Worm (Caenorhabditis elegans) whole organism, L2 larva: Measurements from ENCODE around the gene unc-60.

ENCODE experiments used
- C34F6.9 ChIP-seq: fragments of 150-350 bp; optimal IDR thresholded peaks from 2 replicates; lab custom pipeline; 2014; ENCODE audit warnings: missing biosample characterization, missing genetic modification characterization
- F13H6.1 ChIP-seq: sonication (generic microtip); optimal IDR thresholded peaks from 2 replicates; lab custom pipeline; 2016; ENCODE audit warnings: missing genetic modification characterization, missing compliant biosample characterization
- R02D3.7 ChIP-seq: fragments of 150-350 bp; optimal IDR thresholded peaks from 2 replicates; lab custom pipeline; 2014; ENCODE audit warnings: missing biosample characterization, missing genetic modification characterization
- Y55F3AM.14 ChIP-seq: fragments of 200-800 bp; sonication (Bioruptor generic); optimal IDR thresholded peaks from 2 replicates; lab custom pipeline; 2018; ENCODE audit warnings: mild to moderate bottlenecking, missing genetic modification characterization, missing compliant biosample characterization
- ZK546.5 ChIP-seq: sonication (generic microtip); optimal IDR thresholded peaks from 2 replicates; lab custom pipeline; 2017; ENCODE audit warnings: missing biosample characterization, missing genetic modification characterization
- alr-1 ChIP-seq: fragments of 150-350 bp; optimal IDR thresholded peaks from 2 replicates; lab custom pipeline; 2014; ENCODE audit warnings: missing biosample characterization, missing genetic modification characterization
- aly-2 ChIP-seq: fragments of 150-350 bp; optimal IDR thresholded peaks from 2 replicates; lab custom pipeline; 2014; ENCODE audit warnings: missing biosample characterization, missing genetic modification characterization
- ama-1 ChIP-seq: fragments of 150-350 bp; optimal IDR thresholded peaks from 2 replicates; lab custom pipeline; 2018; ENCODE audit warnings: inconsistent platforms
- ceh-16 ChIP-seq: fragments of 150-350 bp; optimal IDR thresholded peaks from 2 replicates; lab custom pipeline; 2014; ENCODE audit warnings: missing biosample characterization, missing genetic modification characterization
- ceh-82 ChIP-seq: fragments of 150-350 bp; optimal IDR thresholded peaks from 2 replicates; lab custom pipeline; 2014; ENCODE audit warnings: missing biosample characterization, missing genetic modification characterization
- crh-2 ChIP-seq: sonication (generic microtip); optimal IDR thresholded peaks from 2 replicates; lab custom pipeline; 2017; ENCODE audit warnings: missing biosample characterization, missing genetic modification characterization
- dmd-4 ChIP-seq: sonication (generic microtip); optimal IDR thresholded peaks from 2 replicates; lab custom pipeline; 2017; ENCODE audit warnings: missing biosample characterization, missing genetic modification characterization
- egl-27 ChIP-seq: sonication (generic microtip); optimal IDR thresholded peaks from 3 replicates; lab custom pipeline; 2017; ENCODE audit warnings: missing biosample characterization, missing genetic modification reagents, missing genetic modification characterization
- elt-3 ChIP-seq: sonication (generic microtip); optimal IDR thresholded peaks from 2 replicates; lab custom pipeline; 2017; ENCODE audit warnings: missing biosample characterization, missing genetic modification characterization
- lin-11 ChIP-seq: fragments of 150-350 bp; sonication (generic microtip); optimal IDR thresholded peaks from 2 replicates; lab custom pipeline; 2014; ENCODE audit warnings: missing biosample characterization, missing genetic modification characterization, inconsistent platforms, mixed read lengths
- lin-13 ChIP-seq: fragments of 150-350 bp; optimal IDR thresholded peaks from 2 replicates; lab custom pipeline; 2014; ENCODE audit warnings: missing biosample characterization, missing genetic modification reagents, missing genetic modification characterization
- lsy-2 ChIP-seq, 2 experiments: fragments of 150-350 bp in 1 of 2; sonication (generic microtip) in 1 of 2; optimal IDR thresholded peaks; 2 replicates each; lab custom pipeline; 2014 to 2017; ENCODE audit warnings: missing biosample characterization in 2 of 2, missing genetic modification characterization in 2 of 2
- mdl-1 ChIP-seq, 2 experiments: fragments of 150-350 bp in 1 of 2; sonication (generic microtip) in 1 of 2; optimal IDR thresholded peaks; 2 replicates each; lab custom pipeline; 2017; ENCODE audit warnings: missing biosample characterization in 2 of 2, missing genetic modification characterization in 2 of 2
- nhr-10 ChIP-seq: sonication (generic microtip); optimal IDR thresholded peaks from 2 replicates; lab custom pipeline; 2017; ENCODE audit warnings: missing biosample characterization, missing genetic modification characterization
- nhr-11 ChIP-seq: fragments of 150-350 bp; optimal IDR thresholded peaks from 2 replicates; lab custom pipeline; 2014; ENCODE audit warnings: missing biosample characterization, missing genetic modification characterization
- nhr-12 ChIP-seq: fragments of 150-350 bp; optimal IDR thresholded peaks from 2 replicates; lab custom pipeline; 2014; ENCODE audit warnings: missing biosample characterization, missing genetic modification characterization
- nhr-23 ChIP-seq: fragments of 150-350 bp; optimal IDR thresholded peaks from 2 replicates; lab custom pipeline; 2014; ENCODE audit warnings: missing biosample characterization, missing genetic modification reagents, missing genetic modification characterization
- nhr-25 ChIP-seq: fragments of 150-350 bp; sonication (generic microtip); optimal IDR thresholded peaks from 3 replicates; lab custom pipeline; 2014; ENCODE audit warnings: missing biosample characterization, missing genetic modification characterization
- nhr-6 ChIP-seq: fragments of 150-350 bp; optimal IDR thresholded peaks from 2 replicates; lab custom pipeline; 2014; ENCODE audit warnings: missing biosample characterization, missing genetic modification characterization
- nhr-77 ChIP-seq: fragments of 150-350 bp; optimal IDR thresholded peaks from 2 replicates; lab custom pipeline; 2014; ENCODE audit warnings: missing biosample characterization, missing genetic modification characterization
- peb-1 ChIP-seq: fragments of 150-350 bp; optimal IDR thresholded peaks from 2 replicates; lab custom pipeline; 2014; ENCODE audit warnings: missing biosample characterization, missing genetic modification characterization
- sem-4 ChIP-seq: fragments of 150-350 bp; optimal IDR thresholded peaks from 2 replicates; lab custom pipeline; 2014; ENCODE audit warnings: missing biosample characterization, missing genetic modification reagents, missing genetic modification characterization
- skn-1 ChIP-seq: sonication (generic microtip); optimal IDR thresholded peaks from 2 replicates; lab custom pipeline; 2017; ENCODE audit warnings: missing biosample characterization, missing genetic modification characterization
- sma-9 ChIP-seq, 2 experiments: fragments of 150-350 bp in 1 of 2; sonication (generic microtip) in 1 of 2; optimal IDR thresholded peaks; 2 replicates each; lab custom pipeline; 2014 to 2016; ENCODE audit warnings: missing genetic modification characterization in 2 of 2, mild to moderate bottlenecking in 1 of 2, missing biosample characterization in 1 of 2, missing compliant biosample characterization in 1 of 2, missing genetic modification reagents in 1 of 2, moderate library complexity in 1 of 2
- unc-39 ChIP-seq: fragments of 150-350 bp; optimal IDR thresholded peaks from 2 replicates; lab custom pipeline; 2014; ENCODE audit warnings: missing biosample characterization, missing genetic modification characterization
- unc-55 ChIP-seq: fragments of 150-350 bp; sonication (generic microtip); optimal IDR thresholded peaks from 3 replicates; lab custom pipeline; 2014; ENCODE audit warnings: missing biosample characterization, missing genetic modification reagents, missing genetic modification characterization
- ztf-1 ChIP-seq: fragments of 200-800 bp; sonication (Bioruptor generic); conservative IDR thresholded peaks from 2 replicates; pipeline ENCODE4 v1.3.6; 2022; ENCODE audit warnings: missing genetic modification characterization, missing compliant biosample characterization
- ztf-11 ChIP-seq: sonication (generic microtip); optimal IDR thresholded peaks from 2 replicates; lab custom pipeline; 2017; ENCODE audit warnings: missing biosample characterization, missing genetic modification characterization
- ztf-4 ChIP-seq: fragments of 150-350 bp; optimal IDR thresholded peaks from 2 replicates; lab custom pipeline; 2014; ENCODE audit warnings: missing biosample characterization, missing genetic modification characterization

unc-60 gene

ce11 chrV:1486031-1486430 lies 11.1 kb downstream of the unc-60 start:
- no peak for TF ChIP-seq ztf-4
- peak; percentile 28 for TF ChIP-seq sma-9 (GFP tag; optimal IDR thresholded peaks at IDR 0.05; lab: Kevin White, UChicago)
- TF ChIP-seq sma-9 (tag; optimal IDR thresholded peaks at IDR 0.05; lab: Kevin White, UChicago), result no peak

ce11 chrV:1487262-1487661 lies 12.4 kb downstream of the unc-60 start:
- TF ChIP-seq ceh-82 (tag; lab: Kevin White, UChicago) (no peak), ztf-1 (GFP tag; lab: Robert Waterston, UW) (no peak), nhr-6 (no peak), alr-1 (tag; lab: Kevin White, UChicago) (no peak), mdl-1 (tag; optimal IDR thresholded peaks at IDR 0.05; lab: Kevin White, UChicago) (no peak), C34F6.9 (no peak)

ce11 chrV:1488642-1489041 lies 13.8 kb downstream of the unc-60 start:
- TF ChIP-seq C34F6.9, result peak; percentile 14
- TF ChIP-seq peb-1 (tag; lab: Kevin White, UChicago), result no peak
- TF ChIP-seq ztf-4, result no peak

ce11 chrV:1491510-1491909 lies 16.6 kb downstream of the unc-60 start, which contains the start of gene C38C3.6:
TSS of gene C38C3.6 (minus strand) at chrV:1491610.
- no peak for TF ChIP-seq aly-2 (tag; lab: Kevin White, UChicago)
- no peak for TF ChIP-seq skn-1 (tag; lab: Kevin White, UChicago)
- no peak for TF ChIP-seq nhr-77 (tag; lab: Kevin White, UChicago)
- TF ChIP-seq lsy-2 (tag; optimal IDR thresholded peaks at IDR 0.05; lab: Kevin White, UChicago), result no peak
- no peak for TF ChIP-seq F13H6.1
- TF ChIP-seq dmd-4 (tag; lab: Kevin White, UChicago), result no peak
- no peak for TF ChIP-seq unc-39
- TF ChIP-seq nhr-25 (tag; lab: Kevin White, UChicago), result no peak
- no peak for TF ChIP-seq Y55F3AM.14 (GFP tag; lab: Kevin White, UChicago)
- no peak for TF ChIP-seq nhr-23 (tag; lab: Kevin White, UChicago)
- TF ChIP-seq nhr-11, result no peak
- TF ChIP-seq ceh-16 (tag; lab: Kevin White, UChicago), result no peak
- no peak for TF ChIP-seq C34F6.9
- TF ChIP-seq elt-3 (tag; lab: Kevin White, UChicago), result no peak

- TF ChIP-seq ama-1 (no peak), lsy-2 (tag; optimal IDR thresholded peaks at IDR 0.05; lab: Kevin White, UChicago) (no peak), ztf-1 (GFP tag; lab: Robert Waterston, UW) (no peak), nhr-12 (tag; lab: Kevin White, UChicago) (no peak)
Observed at ce11 chrV:1494469-1494868, 19.6 kb downstream of the unc-60 start, which contains the start of gene spig-7. TSS of gene spig-7 (plus strand) at chrV:1494769.

- TF ChIP-seq sem-4 (tag; lab: Kevin White, UChicago) (no peak), unc-39 (no peak), F13H6.1 (no peak), aly-2 (tag; lab: Kevin White, UChicago) (no peak), ztf-11 (no peak), nhr-23 (tag; lab: Kevin White, UChicago) (no peak), ztf-4 (no peak), ZK546.5 (tag; lab: Kevin White, UChicago) (no peak), lin-13 (GFP tag; lab: Kevin White, UChicago) (no peak), nhr-25 (tag; lab: Kevin White, UChicago) (no peak), nhr-10 (tag; lab: Kevin White, UChicago) (no peak), mdl-1 (tag; optimal IDR thresholded peaks at IDR 0.05; lab: Kevin White, UChicago) (no peak)
- TF ChIP-seq, all 48 proteins: peak for 0
Observed at ce11 chrV:1495334-1495733, 20.4 kb downstream of the unc-60 start, which contains the start of gene C38C3.3. TSS of gene C38C3.3 (plus strand) at chrV:1495634.

- TF ChIP-seq unc-55 (GFP tag; lab: Kevin White, UChicago) (no peak), egl-27 (tag; lab: Kevin White, UChicago) (no peak), nhr-11 (no peak), ztf-1 (GFP tag; lab: Robert Waterston, UW) (no peak), lin-13 (GFP tag; lab: Kevin White, UChicago) (no peak), F13H6.1 (no peak), elt-3 (tag; lab: Kevin White, UChicago) (no peak), sem-4 (tag; lab: Kevin White, UChicago) (no peak), R02D3.7 (tag; lab: Kevin White, UChicago) (no peak), sma-9 (GFP tag; optimal IDR thresholded peaks at IDR 0.05; lab: Kevin White, UChicago) (no peak), sma-9 (tag; optimal IDR thresholded peaks at IDR 0.05; lab: Kevin White, UChicago) (no peak), lin-11 (tag; lab: Kevin White, UChicago) (no peak), ceh-16 (tag; lab: Kevin White, UChicago) (no peak), C34F6.9 (no peak), crh-2 (tag; lab: Kevin White, UChicago) (no peak)
Observed at ce11 chrV:1495752-1496151, 20.9 kb downstream of the unc-60 start.
